Worm (Caenorhabditis elegans): Measurements from ENCODE around the gene R02C2.7.

The R02C2.7 gene

ce11 chrV:206814-207213, 35.6 kb downstream of the R02C2.7 start:
- TF ChIP-seq tra-1 (GFP tag; IDR thresholded peaks at IDR 0.05) (no peak), zip-2 (tag; optimal IDR thresholded peaks at IDR 0.05) (no peak), tag-97 (GFP tag; IDR thresholded peaks at IDR 0.05) (no peak), ceh-44 (GFP tag; IDR thresholded peaks at IDR 0.05) (no peak), snpc-4 (tag; optimal IDR thresholded peaks at IDR 0.05) (no peak), Y48G9A.11 (GFP tag; IDR thresholded peaks at IDR 0.05) (no peak), gei-8 (GFP tag; optimal IDR thresholded peaks at IDR 0.05) (no peak), dve-1 (tag; optimal IDR thresholded peaks at IDR 0.05; ENCODE audit: insufficient read depth) (no peak), duxl-1 (tag; optimal IDR thresholded peaks at IDR 0.05; ENCODE audit: poor library complexity) (no peak), spr-1 (tag; optimal IDR thresholded peaks at IDR 0.05) (no peak), ZK337.2 (GFP tag; IDR thresholded peaks at IDR 0.05) (no peak), aly-2 (tag; optimal IDR thresholded peaks at IDR 0.05) (no peak), lin-38 (GFP tag; IDR thresholded peaks at IDR 0.05) (no peak), Y5F2A.4 (GFP tag; optimal IDR thresholded peaks at IDR 0.05) (no peak), pha-4 (GFP tag; IDR thresholded peaks at IDR 0.05) (no peak), pha-4 (tag; optimal IDR thresholded peaks at IDR 0.05) (no peak), arid-1 (GFP tag; conservative IDR thresholded peaks at IDR 0.05) (no peak)

- TF ChIP-seq ceh-32 (tag; optimal IDR thresholded peaks at IDR 0.05; ENCODE audit: poor library complexity) (no peak), ceh-62 (tag; optimal IDR thresholded peaks at IDR 0.05) (no peak), nhr-42 (GFP tag; IDR thresholded peaks at IDR 0.05) (no peak), pqm-1 (tag; optimal IDR thresholded peaks at IDR 0.05) (no peak), nhr-102 (tag; optimal IDR thresholded peaks at IDR 0.05) (peak; percentile 25), tag-97 (GFP tag; IDR thresholded peaks at IDR 0.05) (no peak), lim-7 (GFP tag; IDR thresholded peaks at IDR 0.05) (no peak), daf-16 (GFP tag; optimal IDR thresholded peaks at IDR 0.05) (no peak), daf-16 (tag; optimal IDR thresholded peaks at IDR 0.05) (peak; percentile 92), hlh-30 (tag; optimal IDR thresholded peaks at IDR 0.05; ENCODE audit: insufficient read depth) (peak; percentile 65), dve-1 (tag; optimal IDR thresholded peaks at IDR 0.05; ENCODE audit: insufficient read depth) (peak; percentile 54), mep-1 (tag; optimal IDR thresholded peaks at IDR 0.05) (peak; percentile 39), ces-1 (GFP tag; optimal IDR thresholded peaks at IDR 0.05) (no peak), F49E8.2 (tag; optimal IDR thresholded peaks at IDR 0.05; ENCODE audit: borderline replicate concordance) (no peak), nhr-6 (tag; optimal IDR thresholded peaks at IDR 0.05) (peak; percentile 24), hmg-1.1 (GFP tag; IDR thresholded peaks at IDR 0.05) (peak; percentile 35; the same call in 1 of the 2 replicates), nhr-41 (GFP tag; IDR thresholded peaks at IDR 0.05) (no peak), zip-2 (tag; optimal IDR thresholded peaks at IDR 0.05) (peak; percentile 79), spr-1 (tag; optimal IDR thresholded peaks at IDR 0.05) (no peak), aly-2 (tag; optimal IDR thresholded peaks at IDR 0.05) (no peak), lsy-2 (tag; optimal IDR thresholded peaks at IDR 0.05) (peak in 1 of 2 experiments; percentile 18), pha-4 (GFP tag; IDR thresholded peaks at IDR 0.05) (no peak), pha-4 (tag; optimal IDR thresholded peaks at IDR 0.05) (peak; percentile 91), nhr-25 (tag; optimal IDR thresholded peaks at IDR 0.05; ENCODE audit: borderline replicate concordance, insufficient read depth) (no peak), jun-1 (tag; optimal IDR thresholded peaks at IDR 0.05) (no peak), snpc-1.2 (GFP tag; IDR thresholded peaks at IDR 0.05) (no peak), arid-1 (GFP tag; conservative IDR thresholded peaks at IDR 0.05) (no peak), rbr-2 (tag; optimal IDR thresholded peaks at IDR 0.05) (peak; percentile 2), hlh-11 (tag; optimal IDR thresholded peaks at IDR 0.05) (no peak), ceh-82 (tag; optimal IDR thresholded peaks at IDR 0.05) (no peak), Y48G9A.11 (GFP tag; IDR thresholded peaks at IDR 0.05) (no peak)
These were observed 38.5 kb downstream of the R02C2.7 start, which contains the start of gene lec-12 for ce11 chrV:203855-204432. TSS of gene lec-12 (plus strand) at chrV:204382.
